Worm (Caenorhabditis elegans) whole organism, L4/young adult: ENCODE results near the gene gur-5.

Experiments
- dao-5 ChIP-seq: sonication (generic microtip); optimal IDR thresholded peaks from 2 replicates; lab custom pipeline; 2016; ENCODE audit warnings: missing genotype, missing genetic modification characterization, moderate library complexity, missing compliant biosample characterization
- him-1 ChIP-seq: sonication (generic microtip); optimal IDR thresholded peaks from 2 replicates; lab custom pipeline; 2016; ENCODE audit warnings: missing genotype, missing genetic modification reagents, missing genetic modification characterization, missing compliant biosample characterization

DNA sequence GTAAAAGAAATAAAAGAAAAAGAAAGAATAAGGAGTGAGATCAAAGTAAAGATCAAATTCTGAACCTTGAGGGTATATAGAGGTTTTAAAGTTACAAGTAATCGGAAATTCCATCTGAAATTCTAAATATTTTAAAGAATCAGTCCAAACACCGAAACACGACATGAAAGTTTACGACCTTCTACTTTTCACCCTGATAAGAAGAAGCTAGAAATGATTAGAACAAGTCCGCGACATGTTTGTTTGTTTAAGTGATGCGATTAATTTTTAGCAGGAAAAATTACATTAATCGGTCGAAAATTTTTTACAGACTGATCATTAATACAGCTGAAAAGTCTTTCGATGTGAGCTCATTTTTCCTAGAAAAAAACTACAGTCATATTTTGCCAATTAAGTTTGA is 20.5 kb upstream of the gur-5 start:
- no peak for TF ChIP-seq him-1 (tag; lab: Kevin White, UChicago)
- no peak for TF ChIP-seq dao-5 (tag; lab: Kevin White, UChicago)
